Worm (Caenorhabditis elegans): ENCODE data around the gene F54H5.3.

F54H5.3 gene

ce11 chrII:6628397-6628796 is 6.4 kb downstream of the F54H5.3 start:
- TF ChIP-seq dpl-1 (GFP tag; optimal IDR thresholded peaks at IDR 0.05) (no peak), lin-1 (GFP tag; IDR thresholded peaks at IDR 0.05) (no peak), nhr-28 (tag; optimal IDR thresholded peaks at IDR 0.05) (peak; percentile 42), arid-1 (GFP tag; conservative IDR thresholded peaks at IDR 0.05) (no peak), ztf-7 (tag; optimal IDR thresholded peaks at IDR 0.05) (no peak), php-3 (GFP tag; IDR thresholded peaks at IDR 0.05) (0 out of 2 replicates have a peak, but pooled peaks have one; percentile 25), Y48G9A.11 (GFP tag; IDR thresholded peaks at IDR 0.05) (no peak), ama-1 (optimal IDR thresholded peaks at IDR 0.05) (no peak), pqm-1 (tag; optimal IDR thresholded peaks at IDR 0.05) (peak; percentile 83), daf-19 (GFP tag; conservative IDR thresholded peaks at IDR 0.05) (no peak), zfp-3 (GFP tag; conservative IDR thresholded peaks at IDR 0.05) (no peak), lin-15B (tag; optimal IDR thresholded peaks at IDR 0.05) (no peak), F10B5.3 (tag; optimal IDR thresholded peaks at IDR 0.05) (no peak), dve-1 (tag; optimal IDR thresholded peaks at IDR 0.05; ENCODE audit: insufficient read depth) (peak; percentile 5), ceh-32 (tag; optimal IDR thresholded peaks at IDR 0.05; ENCODE audit: poor library complexity) (no peak), mxl-3 (GFP tag; optimal IDR thresholded peaks at IDR 0.05) (no peak), nhr-48 (tag; optimal IDR thresholded peaks at IDR 0.05) (no peak), pha-4 (GFP tag; IDR thresholded peaks at IDR 0.05) (no peak), pha-4 (tag; optimal IDR thresholded peaks at IDR 0.05) (no peak), jun-1 (tag; optimal IDR thresholded peaks at IDR 0.05) (no peak), snpc-4 (tag; optimal IDR thresholded peaks at IDR 0.05) (no peak)

- TF ChIP-seq T20F7.1 (GFP tag; optimal IDR thresholded peaks at IDR 0.05) (peak; percentile 26), ceh-20 (GFP tag; IDR thresholded peaks at IDR 0.05) (no peak), unc-39 (tag; optimal IDR thresholded peaks at IDR 0.05) (no peak), mes-2 (tag; optimal IDR thresholded peaks at IDR 0.05; ENCODE audit: poor library complexity, severe bottlenecking) (no peak), pqm-1 (tag; optimal IDR thresholded peaks at IDR 0.05) (peak; percentile 59), nhr-28 (tag; optimal IDR thresholded peaks at IDR 0.05) (peak; percentile 52), dmd-6 (GFP tag; IDR thresholded peaks at IDR 0.05) (peak; percentile 35; the same call in 1 of the 2 replicates), fos-1 (tag; optimal IDR thresholded peaks at IDR 0.05) (no peak), zfp-2 (tag; optimal IDR thresholded peaks at IDR 0.05) (no peak), Y105C5A.15 (GFP tag; IDR thresholded peaks at IDR 0.05) (no peak), daf-16 (GFP tag; optimal IDR thresholded peaks at IDR 0.05) (no peak), daf-16 (tag; optimal IDR thresholded peaks at IDR 0.05) (peak; percentile 1)
Observed at ce11 chrII:6629775-6630174, 7.8 kb downstream of the F54H5.3 start.

- TF ChIP-seq F44E2.7 (GFP tag; IDR thresholded peaks at IDR 0.05) (no peak), nhr-6 (tag; optimal IDR thresholded peaks at IDR 0.05) (peak; percentile 27), php-3 (GFP tag; IDR thresholded peaks at IDR 0.05) (no peak), ama-1 (optimal IDR thresholded peaks at IDR 0.05) (no peak), daf-16 (GFP tag; optimal IDR thresholded peaks at IDR 0.05) (no peak), daf-16 (tag; optimal IDR thresholded peaks at IDR 0.05) (no peak), dmd-6 (GFP tag; IDR thresholded peaks at IDR 0.05) (0 out of 2 replicates have a peak, but pooled peaks have one; percentile 10), daf-19 (GFP tag; conservative IDR thresholded peaks at IDR 0.05) (no peak), pqm-1 (tag; optimal IDR thresholded peaks at IDR 0.05) (peak; percentile 60)
Observed at ce11 chrII:6630811-6631210, 8.8 kb downstream of the F54H5.3 start, which contains the start of gene T19D12.4. TSS of gene T19D12.4 (plus strand) at chrII:6631105.

ce11 chrII:6631995-6632394 is 10.0 kb downstream of the F54H5.3 start:
- TF ChIP-seq R02D3.7 (tag; optimal IDR thresholded peaks at IDR 0.05): no peak
- no peak for TF ChIP-seq lsy-2 (tag; optimal IDR thresholded peaks at IDR 0.05)
- no peak for TF ChIP-seq dmd-9 (GFP tag; IDR thresholded peaks at IDR 0.05)
- no peak for TF ChIP-seq hif-1 (tag; optimal IDR thresholded peaks at IDR 0.05)
- TF ChIP-seq pqm-1 (tag; optimal IDR thresholded peaks at IDR 0.05): peak; percentile 32
- TF ChIP-seq ceh-44 (GFP tag; IDR thresholded peaks at IDR 0.05): no peak
- TF ChIP-seq lin-13 (GFP tag; optimal IDR thresholded peaks at IDR 0.05): no peak
- no peak for TF ChIP-seq nhr-11 (tag; optimal IDR thresholded peaks at IDR 0.05)

All from whole organism, L4 larva.